Worm (Caenorhabditis elegans) whole organism, late embryonic: ENCODE data around the gene F14B8.5.

ENCODE experiments used
- C38D4.7 ChIP-seq: fragments of 200-800 bp; sonication (Bioruptor generic); optimal IDR thresholded peaks from 2 replicates; lab custom pipeline; 2018; ENCODE audit warnings: mild to moderate bottlenecking, missing genetic modification characterization, moderate library complexity, missing compliant biosample characterization
- K02D7.2 ChIP-seq: sonication (generic microtip); optimal IDR thresholded peaks from 2 replicates; lab custom pipeline; 2017; ENCODE audit warnings: mild to moderate bottlenecking, missing genetic modification characterization, missing compliant biosample characterization
- K09A11.1 ChIP-seq: sonication (generic microtip); optimal IDR thresholded peaks from 2 replicates; lab custom pipeline; 2017; ENCODE audit warnings: antibody characterized with exemption, mild to moderate bottlenecking, missing genetic modification characterization, missing compliant biosample characterization; ENCODE audit not compliant: insufficient read depth
- ahr-1 ChIP-seq: sonication (generic microtip); optimal IDR thresholded peaks from 2 replicates; lab custom pipeline; 2016; ENCODE audit warnings: missing genetic modification characterization, missing compliant biosample characterization
- ama-1 ChIP-seq: fragments of 150-350 bp; optimal IDR thresholded peaks from 2 replicates; lab custom pipeline; 2014
- ceh-19 ChIP-seq: fragments of 200-800 bp; sonication (Bioruptor generic); optimal IDR thresholded peaks from 2 replicates; lab custom pipeline; 2018; ENCODE audit warnings: mild to moderate bottlenecking, missing genetic modification characterization, missing compliant biosample characterization
- ceh-31 ChIP-seq: sonication (generic microtip); optimal IDR thresholded peaks from 2 replicates; lab custom pipeline; 2016; ENCODE audit warnings: missing genetic modification characterization, missing compliant biosample characterization
- ceh-34 ChIP-seq: sonication (generic microtip); optimal IDR thresholded peaks from 2 replicates; lab custom pipeline; 2016; ENCODE audit warnings: mild to moderate bottlenecking, missing genetic modification characterization, missing compliant biosample characterization
- ceh-45 ChIP-seq: fragments of 200-800 bp; sonication (Bioruptor generic); IDR thresholded peaks from 2 replicates; pipeline ENCODE4 v1.3.6; 2022; ENCODE audit warnings: missing genetic modification reagents, missing genetic modification characterization, missing compliant biosample characterization
- ceh-48 ChIP-seq: sonication (generic microtip); optimal IDR thresholded peaks from 2 replicates; lab custom pipeline; 2016; ENCODE audit warnings: missing genetic modification characterization, inconsistent platforms, missing compliant biosample characterization
- ceh-6 ChIP-seq: fragments of 200-800 bp; sonication (Bioruptor generic); optimal IDR thresholded peaks from 2 replicates; lab custom pipeline; 2018; ENCODE audit warnings: mild to moderate bottlenecking, missing genetic modification characterization, missing compliant biosample characterization
- ceh-9 ChIP-seq: sonication (generic microtip); optimal IDR thresholded peaks from 2 replicates; lab custom pipeline; 2016; ENCODE audit warnings: mild to moderate bottlenecking, missing genetic modification characterization, inconsistent platforms, missing compliant biosample characterization
- che-1 ChIP-seq: sonication (generic microtip); optimal IDR thresholded peaks from 2 replicates; lab custom pipeline; 2016; ENCODE audit warnings: mild to moderate bottlenecking, missing genetic modification characterization, missing compliant biosample characterization
- elt-2 ChIP-seq: sonication (generic microtip); optimal IDR thresholded peaks from 2 replicates; lab custom pipeline; 2016; ENCODE audit warnings: missing genetic modification reagents, missing genetic modification characterization, missing compliant biosample characterization
- elt-4 ChIP-seq: sonication (generic microtip); optimal IDR thresholded peaks from 2 replicates; lab custom pipeline; 2016; ENCODE audit warnings: missing genetic modification characterization, missing compliant biosample characterization
- eyg-1 ChIP-seq: sonication (generic microtip); optimal IDR thresholded peaks from 2 replicates; lab custom pipeline; 2016; ENCODE audit warnings: missing genotype, missing genetic modification characterization, missing compliant biosample characterization
- fkh-6 ChIP-seq: sonication (generic microtip); optimal IDR thresholded peaks from 2 replicates; lab custom pipeline; 2016; ENCODE audit warnings: missing genetic modification characterization, missing compliant biosample characterization
- hlh-13 ChIP-seq: fragments of 200-800 bp; sonication (Bioruptor generic); optimal IDR thresholded peaks from 2 replicates; lab custom pipeline; 2018; ENCODE audit warnings: mild to moderate bottlenecking, missing genetic modification characterization, missing compliant biosample characterization
- lin-11 ChIP-seq: fragments of 200-800 bp; sonication (Bioruptor generic); optimal IDR thresholded peaks from 2 replicates; lab custom pipeline; 2018; ENCODE audit warnings: mild to moderate bottlenecking, missing genetic modification characterization, missing compliant biosample characterization
- nfya-1 ChIP-seq: sonication (generic microtip); optimal IDR thresholded peaks from 2 replicates; lab custom pipeline; 2017; ENCODE audit warnings: missing genetic modification characterization, mild to moderate bottlenecking, missing compliant biosample characterization, antibody characterized with exemption, moderate library complexity
- odd-2 ChIP-seq: sonication (generic microtip); optimal IDR thresholded peaks from 2 replicates; lab custom pipeline; 2017; ENCODE audit warnings: antibody characterized with exemption, mild to moderate bottlenecking, missing genetic modification characterization, missing compliant biosample characterization
- pat-9 ChIP-seq: fragments of 200-800 bp; sonication (Bioruptor generic); optimal IDR thresholded peaks from 2 replicates; lab custom pipeline; 2018; ENCODE audit warnings: mild to moderate bottlenecking, missing genetic modification characterization, moderate library complexity, missing compliant biosample characterization
- pha-2 ChIP-seq: sonication (generic microtip); optimal IDR thresholded peaks from 2 replicates; lab custom pipeline; 2017; ENCODE audit warnings: mild to moderate bottlenecking, missing genetic modification characterization, missing compliant biosample characterization
- pqm-1 ChIP-seq: sonication (generic microtip); optimal IDR thresholded peaks from 2 replicates; lab custom pipeline; 2016; ENCODE audit warnings: missing genetic modification characterization, missing compliant biosample characterization
- ref-2 ChIP-seq: sonication (generic microtip); optimal IDR thresholded peaks from 2 replicates; lab custom pipeline; 2016; ENCODE audit warnings: missing genetic modification characterization, missing compliant biosample characterization
- rnt-1 ChIP-seq: sonication (generic microtip); optimal IDR thresholded peaks from 2 replicates; lab custom pipeline; 2016; ENCODE audit warnings: missing genetic modification characterization, missing compliant biosample characterization
- syd-9 ChIP-seq: sonication (generic microtip); optimal IDR thresholded peaks from 2 replicates; lab custom pipeline; 2016; ENCODE audit warnings: mild to moderate bottlenecking, missing genetic modification characterization, moderate library complexity, missing compliant biosample characterization
- tbx-2 ChIP-seq: sonication (generic microtip); optimal IDR thresholded peaks from 2 replicates; lab custom pipeline; 2016; ENCODE audit warnings: missing genetic modification characterization, missing compliant biosample characterization
- ttx-3 ChIP-seq: sonication (generic microtip); optimal IDR thresholded peaks from 2 replicates; lab custom pipeline; 2016; ENCODE audit warnings: missing genetic modification reagents, missing genetic modification characterization, missing compliant biosample characterization
- unc-42 ChIP-seq: sonication (generic microtip); optimal IDR thresholded peaks from 2 replicates; lab custom pipeline; 2016; ENCODE audit warnings: missing genotype, missing genetic modification characterization, missing compliant biosample characterization
- unc-55 ChIP-seq: sonication (generic microtip); optimal IDR thresholded peaks from 2 replicates; lab custom pipeline; 2017; ENCODE audit warnings: missing biosample characterization, missing genetic modification reagents, missing genetic modification characterization
- zip-5 ChIP-seq: sonication (generic microtip); optimal IDR thresholded peaks from 2 replicates; lab custom pipeline; 2016; ENCODE audit warnings: missing genetic modification characterization, missing compliant biosample characterization
- ztf-16 ChIP-seq: sonication (generic microtip); optimal IDR thresholded peaks from 2 replicates; lab custom pipeline; 2017; ENCODE audit warnings: missing genetic modification characterization, missing compliant biosample characterization

The F14B8.5 gene

ce11 chrX:6928578-6928977 is at the start of gene F14B8.5:
TSS of gene F14B8.5 (minus strand) at chrX:6928704.
- peak; percentile 23 for TF ChIP-seq elt-2 (tag; lab: Kevin White, UChicago)
- TF ChIP-seq K02D7.2 (tag; lab: Kevin White, UChicago): no peak
- no peak for TF ChIP-seq fkh-6 (tag; lab: Kevin White, UChicago)

- TF ChIP-seq nfya-1 (tag; lab: Kevin White, UChicago): peak; percentile 43
- peak; percentile 46 for TF ChIP-seq ceh-48
- TF ChIP-seq tbx-2 (tag; lab: Kevin White, UChicago): peak; percentile 15
- TF ChIP-seq ceh-45: no peak
- peak; percentile 33 for TF ChIP-seq ceh-19 (GFP tag; lab: Kevin White, UChicago)
- TF ChIP-seq ztf-16 (tag; lab: Kevin White, UChicago): no peak
- peak; percentile 28 for TF ChIP-seq ceh-31 (tag; lab: Kevin White, UChicago)
These were observed 42.8 kb upstream of the F14B8.5 start for ce11 chrX:6971301-6971700.

- peak; percentile 66 for TF ChIP-seq unc-42 (tag; lab: Kevin White, UChicago)
- TF ChIP-seq ceh-34 (tag; lab: Kevin White, UChicago): no peak
These were observed 41.6 kb upstream of the F14B8.5 start for ce11 chrX:6970134-6970533.

- TF ChIP-seq ceh-6 (GFP tag; lab: Kevin White, UChicago) (no peak), K02D7.2 (tag; lab: Kevin White, UChicago) (no peak), odd-2 (no peak), ahr-1 (tag; lab: Kevin White, UChicago) (no peak), C38D4.7 (GFP tag; lab: Kevin White, UChicago) (no peak), hlh-13 (GFP tag; lab: Kevin White, UChicago) (no peak), pha-2 (tag; lab: Kevin White, UChicago) (no peak), ref-2 (no peak), ceh-34 (tag; lab: Kevin White, UChicago) (no peak), eyg-1 (tag; lab: Kevin White, UChicago) (no peak), ceh-9 (tag; lab: Kevin White, UChicago) (no peak), syd-9 (tag; lab: Kevin White, UChicago) (no peak), ttx-3 (tag; lab: Kevin White, UChicago) (no peak), che-1 (tag; lab: Kevin White, UChicago) (no peak), ama-1 (lab: Kevin White, UChicago) (no peak), elt-4 (tag; lab: Kevin White, UChicago) (no peak), rnt-1 (tag; lab: Kevin White, UChicago) (no peak)
These were observed 40.0 kb upstream of the F14B8.5 start for ce11 chrX:6968553-6968952.

ce11 chrX:6967057-6967456 is 38.6 kb upstream of the F14B8.5 start, which contains the start of gene F01E11.3:
TSS of gene F01E11.3 (plus strand) at chrX:6967357.
- no peak for TF ChIP-seq eyg-1 (tag; lab: Kevin White, UChicago)
- TF ChIP-seq K09A11.1: no peak
- TF ChIP-seq unc-42 (tag; lab: Kevin White, UChicago): no peak
- TF ChIP-seq ceh-6 (GFP tag; lab: Kevin White, UChicago): no peak
- TF ChIP-seq zip-5: no peak
- TF ChIP-seq pqm-1 (tag; lab: Kevin White, UChicago): no peak
- no peak for TF ChIP-seq unc-55 (GFP tag; lab: Kevin White, UChicago)
- no peak for TF ChIP-seq pha-2 (tag; lab: Kevin White, UChicago)
- TF ChIP-seq ztf-16 (tag; lab: Kevin White, UChicago): no peak
- TF ChIP-seq pat-9 (tag; lab: Kevin White, UChicago): no peak
- TF ChIP-seq lin-11 (tag; lab: Kevin White, UChicago): no peak
- TF ChIP-seq elt-4 (tag; lab: Kevin White, UChicago): no peak
- TF ChIP-seq, all 69 proteins: peak for 0
